Fruit fly (Drosophila melanogaster): ENCODE results near the gene Tengl3.

The Tengl3 gene

DNA sequence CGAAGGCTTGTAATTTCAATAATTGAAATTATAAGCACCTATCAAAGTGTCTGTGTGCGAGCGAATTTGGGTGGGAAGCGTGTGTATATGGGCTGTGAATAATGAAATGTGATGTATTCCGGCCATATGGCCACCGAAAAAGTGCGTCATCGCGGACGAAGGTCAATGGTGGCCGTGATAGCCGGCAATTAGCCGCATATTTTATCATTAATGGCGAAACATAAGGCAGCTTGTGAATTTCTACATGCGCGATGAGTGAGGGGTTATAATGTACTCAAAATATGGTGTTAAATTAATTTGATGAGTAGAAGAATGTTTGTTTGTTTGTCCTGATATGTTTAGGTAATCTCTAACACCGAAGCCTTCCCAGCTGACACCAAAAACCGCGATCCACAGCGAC, 46.6 kb downstream of the Tengl3 start:
- TF ChIP-seq GATAd (GFP tag; optimal IDR thresholded peaks at IDR 0.05) (no peak), CG9705 (GFP tag; optimal IDR thresholded peaks at IDR 0.05) (no peak), Vsx2 (GFP tag; optimal IDR thresholded peaks at IDR 0.05; ENCODE audit: partially characterized antibody) (no peak), Dfd (GFP tag; optimal IDR thresholded peaks at IDR 0.05) (no peak), N (GFP tag; optimal IDR thresholded peaks at IDR 0.05) (no peak), pan (optimal IDR thresholded peaks at IDR 0.05) (no peak), Mio (GFP tag; optimal IDR thresholded peaks at IDR 0.05) (no peak), usp (GFP tag; optimal IDR thresholded peaks at IDR 0.05) (no peak), ey (GFP tag; optimal IDR thresholded peaks at IDR 0.05) (no peak), Myc (optimal IDR thresholded peaks at IDR 0.05) (no peak), Sp1 (GFP tag; optimal IDR thresholded peaks at IDR 0.05) (no peak), br (GFP tag; optimal IDR thresholded peaks at IDR 0.05) (no peak), dl (GFP tag; optimal IDR thresholded peaks at IDR 0.05; ENCODE audit: insufficient read depth in 1 of 2, partially characterized antibody in 2 of 2) (no peak)

DNA sequence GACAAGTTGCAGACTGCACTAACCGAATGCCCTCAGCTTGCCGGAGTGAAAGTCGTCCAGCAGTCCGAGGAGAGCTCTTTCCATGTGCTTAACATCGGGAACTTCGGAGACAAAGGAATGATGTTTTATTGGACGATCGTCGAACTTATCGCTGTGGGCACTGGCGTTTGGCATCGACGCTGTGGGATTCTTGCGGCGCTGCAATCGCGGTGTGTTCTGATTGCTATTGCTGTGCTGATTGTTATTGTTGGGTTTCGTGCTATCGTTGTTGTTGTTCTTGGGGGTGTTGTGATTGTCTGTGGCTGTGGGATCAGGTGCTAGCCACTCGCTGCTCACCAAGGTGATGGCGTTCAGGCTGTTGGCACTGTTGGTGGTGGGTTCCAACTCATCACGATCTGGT, 47.4 kb downstream of the Tengl3 start:
- TF ChIP-seq Rel (GFP tag; optimal IDR thresholded peaks at IDR 0.05): no peak
- TF ChIP-seq Rel (tag; optimal IDR thresholded peaks at IDR 0.05): peak; percentile 87
- no peak for TF ChIP-seq sv (GFP tag; optimal IDR thresholded peaks at IDR 0.05)
- TF ChIP-seq Sp1 (GFP tag; optimal IDR thresholded peaks at IDR 0.05): no peak
- TF ChIP-seq rgr (GFP tag; optimal IDR thresholded peaks at IDR 0.05): peak; percentile 11
- peak; percentile 18 for TF ChIP-seq h (GFP tag; optimal IDR thresholded peaks at IDR 0.05)

DNA sequence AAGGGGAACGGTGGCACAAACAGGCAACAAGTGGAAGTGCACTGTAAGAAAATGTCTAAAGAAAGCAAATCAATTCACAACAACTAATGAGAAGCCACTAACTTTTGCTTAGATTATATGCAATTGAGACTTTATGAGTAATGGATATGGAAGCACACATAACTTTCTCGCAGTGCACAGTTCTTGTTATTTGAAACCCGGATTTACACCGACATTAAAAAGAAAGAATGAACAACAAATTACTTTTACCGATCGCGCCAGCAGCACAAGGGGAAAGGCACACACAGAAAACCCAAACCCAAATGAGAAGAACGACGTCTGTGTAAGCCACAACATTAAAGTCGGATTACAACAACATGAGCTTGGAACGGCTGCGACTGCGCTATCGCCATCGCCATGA, 49.0 kb downstream of the Tengl3 start:
- no peak for TF ChIP-seq CrebA (GFP tag; optimal IDR thresholded peaks at IDR 0.05; ENCODE audit: borderline replicate concordance)
- TF ChIP-seq Hr83 (GFP tag; optimal IDR thresholded peaks at IDR 0.05; ENCODE audit: poor library complexity, severe bottlenecking): no peak
- peak; percentile 75 for TF ChIP-seq h (GFP tag; optimal IDR thresholded peaks at IDR 0.05)
- TF ChIP-seq OdsH (GFP tag; optimal IDR thresholded peaks at IDR 0.05): peak; percentile 62
- TF ChIP-seq Jra (GFP tag; optimal IDR thresholded peaks at IDR 0.05): no peak
- peak; percentile 59 for TF ChIP-seq psq (GFP tag; optimal IDR thresholded peaks at IDR 0.05)
- no peak for TF ChIP-seq tai (GFP tag; optimal IDR thresholded peaks at IDR 0.05)
- peak; percentile 45 for TF ChIP-seq Hnf4 (GFP tag; optimal IDR thresholded peaks at IDR 0.05)
- no peak for TF ChIP-seq Mio (GFP tag; optimal IDR thresholded peaks at IDR 0.05)
- TF ChIP-seq br (GFP tag; optimal IDR thresholded peaks at IDR 0.05): peak; percentile 65
- TF ChIP-seq Hr78 (GFP tag; optimal IDR thresholded peaks at IDR 0.05): no peak
- no peak for TF ChIP-seq Rel (GFP tag; optimal IDR thresholded peaks at IDR 0.05)
- no peak for TF ChIP-seq Rel (tag; optimal IDR thresholded peaks at IDR 0.05)
- no peak for TF ChIP-seq sage (GFP tag; optimal IDR thresholded peaks at IDR 0.05)
- TF ChIP-seq dmrt93B (GFP tag; optimal IDR thresholded peaks at IDR 0.05): peak; percentile 48
- no peak for TF ChIP-seq usp (GFP tag; optimal IDR thresholded peaks at IDR 0.05)
- no peak for TF ChIP-seq Vsx2 (GFP tag; optimal IDR thresholded peaks at IDR 0.05; ENCODE audit: partially characterized antibody)
- no peak for TF ChIP-seq Myc (optimal IDR thresholded peaks at IDR 0.05)
- peak; percentile 32 for TF ChIP-seq woc (GFP tag; optimal IDR thresholded peaks at IDR 0.05)
- TF ChIP-seq fru (GFP tag; optimal IDR thresholded peaks at IDR 0.05): peak; percentile 77
- TF ChIP-seq GATAd (GFP tag; optimal IDR thresholded peaks at IDR 0.05): no peak
- TF ChIP-seq Abd-B (GFP tag; optimal IDR thresholded peaks at IDR 0.05): no peak
- no peak for TF ChIP-seq CG9705 (GFP tag; optimal IDR thresholded peaks at IDR 0.05)
- TF ChIP-seq HLH106 (tag; optimal IDR thresholded peaks at IDR 0.05): peak; percentile 70
- TF ChIP-seq sv (GFP tag; optimal IDR thresholded peaks at IDR 0.05): no peak
- no peak for TF ChIP-seq dl (GFP tag; optimal IDR thresholded peaks at IDR 0.05; ENCODE audit: insufficient read depth in 1 of 2, partially characterized antibody in 2 of 2)
- no peak for TF ChIP-seq brk (GFP tag; optimal IDR thresholded peaks at IDR 0.05)
- peak; percentile 62 for TF ChIP-seq rgr (GFP tag; optimal IDR thresholded peaks at IDR 0.05)
- TF ChIP-seq foxo (GFP tag; optimal IDR thresholded peaks at IDR 0.05): peak in 1 of 2 experiments; percentile 73
- no peak for TF ChIP-seq jim (GFP tag; optimal IDR thresholded peaks at IDR 0.05)
- peak; percentile 64 for TF ChIP-seq ey (GFP tag; optimal IDR thresholded peaks at IDR 0.05)
- no peak for TF ChIP-seq N (GFP tag; optimal IDR thresholded peaks at IDR 0.05)
- no peak for TF ChIP-seq pan (optimal IDR thresholded peaks at IDR 0.05)
- TF ChIP-seq lola (GFP tag; optimal IDR thresholded peaks at IDR 0.05): no peak
- TF ChIP-seq CG32264 (GFP tag; optimal IDR thresholded peaks at IDR 0.05): peak; percentile 37
- TF ChIP-seq dsf (GFP tag; optimal IDR thresholded peaks at IDR 0.05; ENCODE audit: borderline replicate concordance): no peak
- TF ChIP-seq Sp1 (GFP tag; optimal IDR thresholded peaks at IDR 0.05): peak; percentile 41
- no peak for TF ChIP-seq Dfd (GFP tag; optimal IDR thresholded peaks at IDR 0.05)
- no peak for TF ChIP-seq Dif (GFP tag; optimal IDR thresholded peaks at IDR 0.05; ENCODE audit: partially characterized antibody)

Data from whole organism, wandering third instar larva.